Fruit fly (Drosophila melanogaster): ENCODE measurements around the gene CG33301.

CG33301 gene

DNA sequence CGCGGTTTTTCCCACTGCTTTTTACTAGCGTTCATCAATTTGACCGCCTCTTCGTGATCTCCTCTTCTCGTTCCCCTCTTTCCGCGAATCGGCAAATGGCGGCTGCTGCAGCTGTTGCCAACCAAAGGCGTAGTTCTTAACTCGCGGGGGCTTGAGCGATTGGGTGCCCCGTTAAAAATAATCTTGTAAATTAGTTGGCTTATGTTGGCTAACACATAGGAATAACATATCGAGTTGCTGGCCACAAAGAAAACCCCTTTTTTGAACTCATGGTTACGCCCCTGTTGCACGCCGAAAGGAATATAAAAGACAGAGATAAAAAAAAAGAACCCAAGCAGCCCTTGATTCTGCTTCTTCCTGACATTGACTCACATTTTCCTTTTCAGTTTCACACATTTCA, 7.9 kb downstream of the CG33301 start (continued):
- no peak for TF ChIP-seq Stat92E (GFP tag; optimal IDR thresholded peaks at IDR 0.05)
- peak; percentile 51; the same call in 1 of the 2 replicates for TF ChIP-seq CG7372 (GFP tag; IDR thresholded peaks at IDR 0.05)
- peak; percentile 75 for TF ChIP-seq Abd-B (GFP tag; optimal IDR thresholded peaks at IDR 0.05)
- TF ChIP-seq CG4730 (GFP tag; IDR thresholded peaks at IDR 0.05), result peak; percentile 76
- TF ChIP-seq wor (GFP tag; IDR thresholded peaks at IDR 0.05), result peak; percentile 67
- no peak for TF ChIP-seq tll (GFP tag; optimal IDR thresholded peaks at IDR 0.05)
- TF ChIP-seq vvl (GFP tag; IDR thresholded peaks at IDR 0.05), result peak; percentile 91
- peak; percentile 1 for TF ChIP-seq TFAM (GFP tag; optimal IDR thresholded peaks at IDR 0.05)
- TF ChIP-seq tgo (GFP tag; IDR thresholded peaks at IDR 0.05), result peak; percentile 78
- TF ChIP-seq CG11456 (GFP tag; IDR thresholded peaks at IDR 0.05), result peak; percentile 72
- TF ChIP-seq CG12155 (GFP tag; optimal IDR thresholded peaks at IDR 0.05), result peak; percentile 48
- peak; percentile 78 for TF ChIP-seq peb (GFP tag; IDR thresholded peaks at IDR 0.05)
- TF ChIP-seq al (GFP tag; IDR thresholded peaks at IDR 0.05), result 0 out of 2 replicates have a peak, but pooled peaks have one; percentile 35
- peak; percentile 32; the same call in 1 of the 2 replicates for TF ChIP-seq MBD-R2 (GFP tag; IDR thresholded peaks at IDR 0.05)
- peak; percentile 24 for TF ChIP-seq NC2β (GFP tag; optimal IDR thresholded peaks at IDR 0.05)
- no peak for TF ChIP-seq Poxn (GFP tag; IDR thresholded peaks at IDR 0.05)
- no peak for TF ChIP-seq CG1832 (GFP tag; optimal IDR thresholded peaks at IDR 0.05)
- TF ChIP-seq ase (GFP tag; IDR thresholded peaks at IDR 0.05), result peak; percentile 81
- no peak for TF ChIP-seq D19B (GFP tag; optimal IDR thresholded peaks at IDR 0.05)
- no peak for TF ChIP-seq CG13287 (GFP tag; IDR thresholded peaks at IDR 0.05; ENCODE audit: partially characterized antibody)
- TF ChIP-seq prd (optimal IDR thresholded peaks at IDR 0.05), result no peak
- TF ChIP-seq prd (GFP tag; IDR thresholded peaks at IDR 0.05), result peak; percentile 93
- peak; percentile 54 for TF ChIP-seq jing (GFP tag; optimal IDR thresholded peaks at IDR 0.05)
- peak; percentile 96 for TF ChIP-seq sens (GFP tag)
- peak; percentile 64; the same call in 2 of the 3 replicates for TF ChIP-seq CG14050 (GFP tag; IDR thresholded peaks at IDR 0.05)
- peak; percentile 24 for TF ChIP-seq tup (GFP tag; optimal IDR thresholded peaks at IDR 0.05)
- TF ChIP-seq CG12391 (tag; optimal IDR thresholded peaks at IDR 0.05), result peak; percentile 58
- peak; percentile 49 for TF ChIP-seq CG9932 (GFP tag; IDR thresholded peaks at IDR 0.05)
- TF ChIP-seq hkb (optimal IDR thresholded peaks at IDR 0.05), result no peak
- peak; percentile 79 for TF ChIP-seq hkb (GFP tag; IDR thresholded peaks at IDR 0.05)
- peak; percentile 28 for TF ChIP-seq YL-1 (GFP tag; optimal IDR thresholded peaks at IDR 0.05)
- TF ChIP-seq CG12071 (GFP tag; optimal IDR thresholded peaks at IDR 0.05), result peak; percentile 9
- peak; percentile 21 for TF ChIP-seq Lhr (GFP tag; optimal IDR thresholded peaks at IDR 0.05)
- peak; percentile 24 for TF ChIP-seq CG5180 (GFP tag; optimal IDR thresholded peaks at IDR 0.05)
- TF ChIP-seq sens-2 (GFP tag; IDR thresholded peaks at IDR 0.05), result peak; percentile 76
- peak; percentile 85 for TF ChIP-seq CG14441 (GFP tag; IDR thresholded peaks at IDR 0.05)
- peak; percentile 77 for TF ChIP-seq E2f1 (GFP tag; IDR thresholded peaks at IDR 0.05)
- TF ChIP-seq CG13123 (GFP tag; optimal IDR thresholded peaks at IDR 0.05), result peak; percentile 32
- TF ChIP-seq ara (GFP tag; IDR thresholded peaks at IDR 0.05), result peak; percentile 89
- peak; percentile 73 for TF ChIP-seq oc (tag; optimal IDR thresholded peaks at IDR 0.05)
- peak; percentile 74 for TF ChIP-seq gt (GFP tag; IDR thresholded peaks at IDR 0.05)
- peak; percentile 42 for TF ChIP-seq CG8359 (GFP tag; optimal IDR thresholded peaks at IDR 0.05; ENCODE audit: borderline replicate concordance)
- peak; percentile 71 for TF ChIP-seq CG5953 (GFP tag; IDR thresholded peaks at IDR 0.05)
- peak; percentile 72 for TF ChIP-seq nau (GFP tag; optimal IDR thresholded peaks at IDR 0.05)
- TF ChIP-seq dysf (GFP tag; IDR thresholded peaks at IDR 0.05), result peak; percentile 80
- TF ChIP-seq CG30403 (GFP tag; optimal IDR thresholded peaks at IDR 0.05), result peak; percentile 63
- peak; percentile 50 for TF ChIP-seq ewg (GFP tag; optimal IDR thresholded peaks at IDR 0.05)
- TF ChIP-seq Meics (GFP tag; optimal IDR thresholded peaks at IDR 0.05), result peak; percentile 38
- TF ChIP-seq CG2875 (GFP tag; optimal IDR thresholded peaks at IDR 0.05), result peak; percentile 45
- TF ChIP-seq CG6791 (GFP tag; IDR thresholded peaks at IDR 0.05; ENCODE audit: partially characterized antibody), result 0 out of 3 replicates have a peak, but pooled peaks have one; percentile 13
- peak; percentile 82 for TF ChIP-seq Hsf (GFP tag; optimal IDR thresholded peaks at IDR 0.05)

Data from whole organism, embryonic.